Worm (Caenorhabditis elegans): ENCODE results near the gene W08E12.6.

DNA sequence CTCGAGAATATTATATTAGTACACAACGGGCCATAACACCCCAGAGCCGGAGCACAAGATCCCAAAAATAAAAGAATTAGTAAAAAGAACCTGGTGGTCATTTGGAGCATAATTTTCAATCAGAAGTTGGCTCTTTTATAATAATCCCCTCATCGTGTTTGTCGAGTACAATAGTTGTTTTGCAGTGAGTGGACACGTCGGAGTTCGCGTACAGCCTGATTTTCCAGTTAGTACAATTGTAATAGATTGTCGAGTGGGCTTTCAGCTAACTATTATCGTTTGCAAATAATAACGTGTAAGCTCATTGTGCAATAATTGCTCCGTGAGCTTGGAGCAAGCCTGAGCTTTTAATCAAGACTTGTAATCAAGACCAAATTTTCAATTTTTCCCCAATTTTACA is 9.1 kb downstream of the W08E12.6 start, which contains the start of gene W08E12.9:
- TF ChIP-seq alr-1 (tag; optimal IDR thresholded peaks at IDR 0.05; ENCODE audit: borderline replicate concordance): no peak
- TF ChIP-seq nhr-11 (tag; optimal IDR thresholded peaks at IDR 0.05): no peak
- no peak for TF ChIP-seq C34B4.2 (tag; optimal IDR thresholded peaks at IDR 0.05)
- no peak for TF ChIP-seq zag-1 (tag; optimal IDR thresholded peaks at IDR 0.05)
- no peak for TF ChIP-seq unc-62 (GFP tag; optimal IDR thresholded peaks at IDR 0.05)
- no peak for TF ChIP-seq nhr-90 (tag; optimal IDR thresholded peaks at IDR 0.05; ENCODE audit: poor library complexity)
- TF ChIP-seq nhr-76 (tag; optimal IDR thresholded peaks at IDR 0.05): no peak
- no peak for TF ChIP-seq efl-3 (GFP tag; optimal IDR thresholded peaks at IDR 0.05)
- no peak for TF ChIP-seq unc-86 (tag; optimal IDR thresholded peaks at IDR 0.05)
- TF ChIP-seq nhr-77 (tag; optimal IDR thresholded peaks at IDR 0.05): no peak
- no peak for TF ChIP-seq hpl-2 (GFP tag; optimal IDR thresholded peaks at IDR 0.05)
- TF ChIP-seq irx-1 (tag; optimal IDR thresholded peaks at IDR 0.05): no peak
